Fruit fly (Drosophila melanogaster) whole organism, embryonic: ENCODE results near the gene CG31650.

Experiments used
- C15 ChIP-seq: fragments of 200-800 bp; sonication (Bioruptor generic); IDR thresholded peaks from 3 replicates; pipeline ENCODE4 v1.3.6; 2022; ENCODE audit warnings: missing biosample characterization, missing genetic modification characterization
- CG10209 ChIP-seq: fragments of 200-800 bp; sonication (Bioruptor generic); optimal IDR thresholded peaks from 3 replicates; lab custom pipeline; 2017; ENCODE audit warnings: missing biosample characterization, mild to moderate bottlenecking, missing genetic modification characterization, missing genetic modification reagents
- CG10543 ChIP-seq: fragments of 200-800 bp; sonication (Bioruptor generic); optimal IDR thresholded peaks from 3 replicates; lab custom pipeline; 2017; ENCODE audit warnings: missing biosample characterization, mild to moderate bottlenecking, missing genetic modification characterization, moderate library complexity
- CG10959 ChIP-seq: fragments of 200-800 bp; sonication (Bioruptor generic); IDR thresholded peaks from 2 replicates; pipeline ENCODE4 v1.3.6; 2022; ENCODE audit warnings: missing biosample characterization, missing genetic modification characterization
- CG11093 ChIP-seq: fragments of 200-800 bp; sonication (Bioruptor generic); IDR thresholded peaks from 3 replicates; pipeline ENCODE4 v1.3.6; 2022; ENCODE audit warnings: missing biosample characterization, missing genetic modification characterization
- CG11398 ChIP-seq: fragments of 200-800 bp; sonication (Bioruptor generic); optimal IDR thresholded peaks from 2 replicates; lab custom pipeline; 2016; ENCODE audit warnings: missing biosample characterization, missing genetic modification characterization
- CG11560 ChIP-seq: fragments of 200-800 bp; sonication (Bioruptor generic); IDR thresholded peaks from 3 replicates; pipeline ENCODE4 v1.3.6; 2022; ENCODE audit warnings: missing biosample characterization, missing genetic modification characterization
- CG12659 ChIP-seq: fragments of 200-800 bp; sonication (Bioruptor generic); optimal IDR thresholded peaks from 3 replicates; lab custom pipeline; 2017; ENCODE audit warnings: mild to moderate bottlenecking, missing biosample characterization, missing genetic modification reagents, missing genetic modification characterization
- CG13424 ChIP-seq: fragments of 200-800 bp; sonication (Bioruptor generic); optimal IDR thresholded peaks from 2 replicates; lab custom pipeline; 2019; ENCODE audit warnings: missing biosample characterization, mild to moderate bottlenecking, missing genetic modification characterization, moderate library complexity
- CG13894 ChIP-seq: fragments of 200-800 bp; sonication (Bioruptor generic); optimal IDR thresholded peaks from 3 replicates; lab custom pipeline; 2018; ENCODE audit warnings: missing biosample characterization, mild to moderate bottlenecking, missing genetic modification characterization, moderate library complexity
- CG14441 ChIP-seq: fragments of 200-800 bp; sonication (Bioruptor generic); IDR thresholded peaks from 2 replicates; pipeline ENCODE4 v1.3.6; 2022; ENCODE audit warnings: missing biosample characterization, missing genetic modification characterization
- CG15269 ChIP-seq: fragments of 200-800 bp; sonication (Bioruptor generic); optimal IDR thresholded peaks from 2 replicates; lab custom pipeline; 2018; ENCODE audit warnings: missing biosample characterization, mild to moderate bottlenecking, missing genetic modification characterization, moderate library complexity
- CG16813 ChIP-seq: fragments of 200-800 bp; sonication (Bioruptor generic); IDR thresholded peaks from 3 replicates; pipeline ENCODE4 v1.3.6; 2022; ENCODE audit warnings: missing biosample characterization, missing genetic modification characterization; ENCODE audit not compliant: partially characterized antibody
- CG18262 ChIP-seq: fragments of 200-800 bp; optimal IDR thresholded peaks from 3 replicates; lab custom pipeline; 2019; ENCODE audit warnings: missing biosample characterization, mild to moderate bottlenecking, missing genetic modification characterization, moderate library complexity
- CG2889 ChIP-seq: fragments of 200-800 bp; sonication (Bioruptor generic); IDR thresholded peaks from 3 replicates; pipeline ENCODE4 v1.3.6; 2022; ENCODE audit warnings: missing biosample characterization, missing genetic modification characterization
- CG30020 ChIP-seq: fragments of 200-800 bp; optimal IDR thresholded peaks from 2 replicates; lab custom pipeline; 2019; ENCODE audit warnings: missing biosample characterization, mild to moderate bottlenecking, missing genetic modification characterization, moderate library complexity
- CG31441 ChIP-seq: fragments of 200-800 bp; sonication (Bioruptor generic); IDR thresholded peaks from 2 replicates; pipeline ENCODE4 v1.3.6; 2022; ENCODE audit warnings: missing biosample characterization, missing genetic modification characterization
- CG6272 ChIP-seq: fragments of 200-800 bp; sonication (Bioruptor generic); IDR thresholded peaks from 2 replicates; pipeline ENCODE4 v1.3.6; 2022; ENCODE audit warnings: missing biosample characterization, missing genetic modification characterization
- CG9797 ChIP-seq: fragments of 200-800 bp; sonication (Bioruptor generic); optimal IDR thresholded peaks from 3 replicates; lab custom pipeline; 2018; ENCODE audit warnings: missing biosample characterization, mild to moderate bottlenecking, missing genetic modification characterization
- CTCF ChIP-seq: fragments of 200-800 bp; sonication (Bioruptor generic); optimal IDR thresholded peaks from 2 replicates; lab custom pipeline; 2017; ENCODE audit warnings: missing biosample characterization, mild to moderate bottlenecking, missing genetic modification characterization, moderate library complexity
- D19B ChIP-seq: fragments of 200-800 bp; sonication (Bioruptor generic); optimal IDR thresholded peaks from 2 replicates; lab custom pipeline; 2017; ENCODE audit warnings: missing biosample characterization, mild to moderate bottlenecking, missing genetic modification characterization
- Dek ChIP-seq: fragments of 200-800 bp; sonication (Bioruptor generic); optimal IDR thresholded peaks from 3 replicates; lab custom pipeline; 2019; ENCODE audit warnings: missing biosample characterization, mild to moderate bottlenecking, missing genetic modification characterization, moderate library complexity
- Neu2 ChIP-seq: fragments of 200-800 bp; sonication (Bioruptor generic); optimal IDR thresholded peaks from 3 replicates; lab custom pipeline; 2016; ENCODE audit warnings: missing biosample characterization, missing genetic modification characterization, borderline replicate concordance
- Rx ChIP-seq: fragments of 200-800 bp; sonication (Bioruptor generic); IDR thresholded peaks from 2 replicates; pipeline ENCODE4 v1.3.6; 2022; ENCODE audit warnings: missing biosample characterization, missing genetic modification characterization
- Taf1 ChIP-seq: fragments of 200-800 bp; sonication (Bioruptor generic); IDR thresholded peaks from 2 replicates; pipeline ENCODE4 v1.3.6; 2022; ENCODE audit warnings: missing biosample characterization, missing genetic modification characterization
- ase ChIP-seq: fragments of 200-800 bp; sonication (Bioruptor generic); IDR thresholded peaks from 3 replicates; pipeline ENCODE4 v1.3.6; 2022; ENCODE audit warnings: missing biosample characterization, missing genetic modification characterization
- bowl ChIP-seq: fragments of 200-800 bp; sonication (Bioruptor generic); IDR thresholded peaks from 2 replicates; pipeline ENCODE4 v1.3.6; 2022; ENCODE audit warnings: missing biosample characterization, missing genetic modification characterization
- chif ChIP-seq, 2 experiments: fragments of 200-800 bp; sonication (Bioruptor generic); optimal IDR thresholded peaks; 3 replicates each; lab custom pipeline; 2016; ENCODE audit warnings: missing biosample characterization in 2 of 2, missing genetic modification characterization in 2 of 2
- chinmo ChIP-seq: fragments of 200-800 bp; sonication (Bioruptor generic); IDR thresholded peaks from 4 replicates; pipeline ENCODE4 v1.3.6; 2022; ENCODE audit warnings: missing biosample characterization, missing genetic modification characterization; ENCODE audit not compliant: partially characterized antibody
- crol ChIP-seq: fragments of 200-800 bp; sonication (Bioruptor generic); IDR thresholded peaks from 2 replicates; pipeline ENCODE4 v1.3.6; 2022; ENCODE audit warnings: missing biosample characterization, missing genetic modification characterization
- crp ChIP-seq, 2 experiments: fragments of 200-800 bp; sonication (Bioruptor generic); optimal IDR thresholded peaks; 2 replicates in 1 of 2; 3 replicates in 1 of 2; lab custom pipeline; 2017; ENCODE audit warnings: missing biosample characterization in 2 of 2, missing genetic modification characterization in 2 of 2, mild to moderate bottlenecking in 1 of 2, moderate library complexity in 1 of 2
- danr ChIP-seq: fragments of 200-800 bp; sonication (Bioruptor generic); IDR thresholded peaks from 2 replicates; pipeline ENCODE4 v1.3.6; 2022; ENCODE audit warnings: missing biosample characterization, missing genetic modification characterization
- dysf ChIP-seq: fragments of 200-800 bp; sonication (Bioruptor generic); IDR thresholded peaks from 3 replicates; pipeline ENCODE4 v1.3.6; 2022; ENCODE audit warnings: missing biosample characterization, missing genetic modification characterization
- fd102C ChIP-seq: fragments of 200-800 bp; sonication (Bioruptor generic); optimal IDR thresholded peaks from 2 replicates; lab custom pipeline; 2018; ENCODE audit warnings: missing biosample characterization, mild to moderate bottlenecking, missing genetic modification characterization, moderate library complexity
- fu2 ChIP-seq: fragments of 200-800 bp; sonication (Bioruptor generic); optimal IDR thresholded peaks from 2 replicates; lab custom pipeline; 2016; ENCODE audit warnings: missing biosample characterization, missing genetic modification characterization
- jing ChIP-seq: fragments of 200-800 bp; sonication (Bioruptor generic); optimal IDR thresholded peaks from 2 replicates; lab custom pipeline; 2018; ENCODE audit warnings: missing biosample characterization, mild to moderate bottlenecking, missing genetic modification characterization
- ken ChIP-seq: fragments of 200-800 bp; sonication (Bioruptor generic); IDR thresholded peaks from 3 replicates; pipeline ENCODE4 v1.3.6; 2022; ENCODE audit warnings: missing biosample characterization, missing genetic modification characterization
- lmd ChIP-seq: fragments of 200-800 bp; sonication (Bioruptor generic); IDR thresholded peaks from 2 replicates; pipeline ENCODE4 v1.3.6; 2022; ENCODE audit warnings: missing biosample characterization, missing genetic modification characterization
- mirr ChIP-seq: fragments of 200-800 bp; sonication (Bioruptor generic); optimal IDR thresholded peaks from 3 replicates; lab custom pipeline; 2018; ENCODE audit warnings: missing biosample characterization, mild to moderate bottlenecking, missing genetic modification characterization
- nerfin-2 ChIP-seq: fragments of 200-800 bp; sonication (Bioruptor generic); IDR thresholded peaks from 2 replicates; pipeline ENCODE4 v1.3.6; 2022; ENCODE audit warnings: missing biosample characterization, missing genetic modification characterization; ENCODE audit not compliant: partially characterized antibody
- pb ChIP-seq: fragments of 200-800 bp; sonication (Bioruptor generic); optimal IDR thresholded peaks from 3 replicates; lab custom pipeline; 2016; ENCODE audit warnings: missing biosample characterization, missing genetic modification characterization
- prd ChIP-seq, 3 experiments: fragments of >200 bp in 2 of 3; fragments of 200-800 bp in 1 of 3; sonication (Bioruptor generic) in 1 of 3; optimal IDR thresholded peaks in 2 of 3; IDR thresholded peaks in 1 of 3; 2 replicates in 2 of 3; 3 replicates in 1 of 3; pipeline versions ENCODE4 v1.3.6 to Lab custom; 2017 to 2022; ENCODE audit warnings: missing biosample characterization in 1 of 3, missing genetic modification characterization in 1 of 3
- ranshi ChIP-seq: fragments of 200-800 bp; sonication (Bioruptor generic); IDR thresholded peaks from 2 replicates; pipeline ENCODE4 v1.3.6; 2022; ENCODE audit warnings: missing biosample characterization, missing genetic modification characterization
- repo ChIP-seq: fragments of 200-800 bp; sonication (Bioruptor generic); optimal IDR thresholded peaks from 2 replicates; lab custom pipeline; 2016; ENCODE audit warnings: missing biosample characterization, missing genetic modification characterization
- rib ChIP-seq: fragments of 200-800 bp; sonication (Bioruptor generic); IDR thresholded peaks from 2 replicates; pipeline ENCODE4 v1.3.6; 2022; ENCODE audit warnings: missing biosample characterization, missing genetic modification characterization
- sisA ChIP-seq: fragments of 200-800 bp; sonication (Bioruptor generic); IDR thresholded peaks from 2 replicates; pipeline ENCODE4 v1.3.6; 2022; ENCODE audit warnings: missing biosample characterization, missing genetic modification characterization
- so ChIP-seq: fragments of 200-800 bp; sonication (Bioruptor generic); IDR thresholded peaks from 3 replicates; pipeline ENCODE4 v1.3.6; 2022; ENCODE audit warnings: missing biosample characterization, missing genetic modification characterization
- trh ChIP-seq: fragments of 200-800 bp; sonication (Bioruptor generic); optimal IDR thresholded peaks from 2 replicates; lab custom pipeline; 2016; ENCODE audit warnings: missing biosample characterization, missing genetic modification characterization
- tup ChIP-seq: fragments of 200-800 bp; sonication (Bioruptor generic); optimal IDR thresholded peaks from 2 replicates; lab custom pipeline; 2016; ENCODE audit warnings: missing biosample characterization, mild to moderate bottlenecking, missing genetic modification characterization, moderate library complexity

CG31650 gene

dm6 chr2L:5000287-5000871 is 44.1 kb downstream of the CG31650 start (continued):
- TF ChIP-seq CG10209 (peak; percentile 83), Taf1 (GFP tag; lab: Robert Waterston, UW) (peak; percentile 71), crol (no peak), CG15269 (tag; lab: Kevin White, UChicago) (peak; percentile 84), tup (GFP tag; lab: Kevin White, UChicago) (peak; percentile 46), CG10959 (GFP tag; lab: Robert Waterston, UW) (peak; percentile 70), crp (GFP tag; optimal IDR thresholded peaks at IDR 0.05; lab: Kevin White, UChicago) (peak in 1 of 2 experiments; percentile 21), repo (GFP tag; lab: Kevin White, UChicago) (peak; percentile 14), CG14441 (GFP tag; lab: Robert Waterston, UW) (peak; percentile 80), sisA (GFP tag; lab: Robert Waterston, UW) (peak; percentile 82), C15 (GFP tag; lab: Robert Waterston, UW) (no peak), ase (peak; percentile 48; the same call in 2 of the 3 replicates), Rx (GFP tag; lab: Robert Waterston, UW) (peak; percentile 70), CTCF (GFP tag; lab: Kevin White, UChicago) (peak; percentile 20), bowl (GFP tag; lab: Robert Waterston, UW) (peak; percentile 40; the same call in 1 of the 2 replicates), rib (GFP tag; lab: Robert Waterston, UW) (peak; percentile 25; the same call in 1 of the 2 replicates), fd102C (GFP tag; lab: Kevin White, UChicago) (peak; percentile 83), CG13894 (peak; percentile 67), CG11560 (tag; lab: Robert Waterston, UW) (peak; percentile 55; the same call in 2 of the 3 replicates), CG9797 (GFP tag; lab: Kevin White, UChicago) (peak; percentile 11), CG16813 (GFP tag; lab: Robert Waterston, UW) (0 out of 3 replicates have a peak, but pooled peaks have one; percentile 13), chinmo (GFP tag; lab: Robert Waterston, UW) (peak; percentile 72; the same call in 1 of the 4 replicates), CG12659 (peak; percentile 85), Dek (peak; percentile 89), dysf (GFP tag; lab: Robert Waterston, UW) (peak; percentile 86), fu2 (GFP tag; lab: Kevin White, UChicago) (peak; percentile 62), nerfin-2 (GFP tag; lab: Robert Waterston, UW) (no peak), CG31441 (GFP tag; lab: Robert Waterston, UW) (peak; percentile 87), ranshi (GFP tag; lab: Robert Waterston, UW) (peak; percentile 72; the same call in 1 of the 2 replicates), D19B (peak; percentile 55), lmd (peak; percentile 84), CG30020 (tag; lab: Kevin White, UChicago) (peak; percentile 60), Neu2 (GFP tag; lab: Kevin White, UChicago) (peak; percentile 45), ken (GFP tag; lab: Robert Waterston, UW) (peak; percentile 51; the same call in 2 of the 3 replicates), jing (GFP tag; lab: Kevin White, UChicago) (peak; percentile 65), CG2889 (GFP tag; lab: Robert Waterston, UW) (peak; percentile 68; the same call in 2 of the 3 replicates), trh (GFP tag; lab: Kevin White, UChicago) (no peak), CG18262 (tag; lab: Kevin White, UChicago) (peak; percentile 94), CG13424 (tag; lab: Kevin White, UChicago) (peak; percentile 92), prd (optimal IDR thresholded peaks at IDR 0.05; lab: Kevin White, UChicago) (no peak), prd (GFP tag; IDR thresholded peaks at IDR 0.05; lab: Robert Waterston, UW) (peak; percentile 86), danr (peak; percentile 76), CG11398 (GFP tag; lab: Kevin White, UChicago) (peak; percentile 49), mirr (GFP tag; lab: Kevin White, UChicago) (peak; percentile 31), chif (GFP tag; optimal IDR thresholded peaks at IDR 0.05; lab: Kevin White, UChicago) (peak; percentile 74 to 85), so (GFP tag; lab: Robert Waterston, UW) (peak; percentile 82), CG6272 (0 out of 2 replicates have a peak, but pooled peaks have one; percentile 25), CG11093 (peak; percentile 76), CG10543 (GFP tag; lab: Kevin White, UChicago) (peak; percentile 75), pb (GFP tag; lab: Kevin White, UChicago) (peak; percentile 57)
